Fruit fly (Drosophila melanogaster) whole organism, adult: ENCODE results near the gene Spn77Ba.

Experiments used
- CG12768 ChIP-seq: fragments of 200-800 bp; sonication (Bioruptor generic); optimal IDR thresholded peaks from 2 replicates; lab custom pipeline; 2017; ENCODE audit warnings: missing biosample characterization, missing genetic modification characterization, mild to moderate bottlenecking, moderate library complexity, missing genetic modification reagents
- CG5204 ChIP-seq: fragments of 200-800 bp; sonication (Bioruptor generic); optimal IDR thresholded peaks from 2 replicates; lab custom pipeline; 2016; ENCODE audit warnings: missing biosample characterization, missing genetic modification characterization
- Clk ChIP-seq: fragments of 200-800 bp; sonication (Bioruptor generic); optimal IDR thresholded peaks from 2 replicates; lab custom pipeline; 2017; ENCODE audit warnings: missing biosample characterization, missing genetic modification characterization
- Crg-1 ChIP-seq: fragments of 200-800 bp; sonication (Bioruptor generic); optimal IDR thresholded peaks from 2 replicates; lab custom pipeline; 2016; ENCODE audit warnings: missing biosample characterization, missing genetic modification characterization
- Mnt ChIP-seq: fragments of 200-800 bp; sonication (Bioruptor generic); optimal IDR thresholded peaks from 2 replicates; lab custom pipeline; 2016; ENCODE audit warnings: missing biosample characterization, mild to moderate bottlenecking, missing genetic modification characterization
- bab1 ChIP-seq: fragments of 200-800 bp; sonication (Bioruptor generic); optimal IDR thresholded peaks from 3 replicates; lab custom pipeline; 2019; ENCODE audit warnings: missing biosample characterization, mild to moderate bottlenecking, missing genetic modification characterization, moderate library complexity
- cnc ChIP-seq, 2 experiments: fragments of >200 bp; optimal IDR thresholded peaks; 2 replicates each; lab custom pipeline; 2017
- kay ChIP-seq: fragments of 200-800 bp; sonication (Bioruptor generic); peaks from one replicate; lab custom pipeline; 2016; ENCODE audit warnings: missing biosample characterization, missing genetic modification characterization, borderline replicate concordance
- tj ChIP-seq: fragments of 200-800 bp; sonication (Bioruptor generic); optimal IDR thresholded peaks from 3 replicates; lab custom pipeline; 2017; ENCODE audit warnings: missing biosample characterization, mild to moderate bottlenecking, missing genetic modification characterization, moderate library complexity
- toe ChIP-seq: fragments of 200-800 bp; sonication (Bioruptor generic); optimal IDR thresholded peaks from 2 replicates; lab custom pipeline; 2016; ENCODE audit warnings: missing biosample characterization, missing genetic modification characterization

DNA sequence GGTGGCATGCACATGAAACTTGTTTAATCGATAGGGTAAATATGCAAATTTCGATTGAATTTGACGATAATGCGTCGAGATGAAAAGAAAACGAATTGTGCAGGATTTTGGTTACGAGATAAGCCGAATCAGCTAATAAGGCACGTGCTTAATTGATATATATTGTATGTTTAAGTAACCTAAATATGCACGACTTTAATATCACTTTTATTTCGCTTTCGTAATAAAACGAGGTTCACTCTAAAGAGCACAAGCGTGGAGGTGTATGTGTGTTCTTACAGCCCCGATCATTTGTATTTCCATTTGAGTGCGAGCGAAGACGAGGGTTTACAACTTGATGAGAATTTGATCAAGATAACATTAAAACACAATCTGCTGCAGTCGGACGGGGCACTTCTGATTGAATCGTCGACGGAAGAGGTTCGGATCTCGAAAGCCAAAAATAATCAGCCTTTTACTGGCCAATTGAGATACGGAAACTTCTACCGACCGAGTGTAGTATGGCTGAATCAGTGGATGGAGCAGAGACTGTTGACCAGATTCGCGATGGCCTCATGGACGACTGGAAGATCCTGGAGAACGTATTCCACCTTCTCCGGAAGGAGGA lies 36.8 kb downstream of the Spn77Ba start:
- TF ChIP-seq CG5204 (GFP tag; lab: Kevin White, UChicago) (no peak), toe (GFP tag; lab: Kevin White, UChicago) (no peak), CG12768 (peak; percentile 9), tj (peak; percentile 10), bab1 (GFP tag; lab: Kevin White, UChicago) (no peak), Crg-1 (no peak), Mnt (GFP tag; lab: Kevin White, UChicago) (peak; percentile 30), Clk (GFP tag; lab: Kevin White, UChicago) (no peak), kay (GFP tag; lab: Kevin White, UChicago) (peak; percentile 83), cnc (optimal IDR thresholded peaks at IDR 0.05; lab: Kevin White, UChicago) (no peak)
